Fruit fly (Drosophila melanogaster): ENCODE data around the gene HisRS.

HisRS gene

dm6 chrX:18515205-18515921 is at the start of gene HisRS, which contains the start of gene Bx (continued):
- TF ChIP-seq vfl (GFP tag; optimal IDR thresholded peaks at IDR 0.05): no peak
- peak; percentile 50 for TF ChIP-seq BEAF-32 (GFP tag; optimal IDR thresholded peaks at IDR 0.05)
- TF ChIP-seq nmo (GFP tag; optimal IDR thresholded peaks at IDR 0.05): peak; percentile 26
- no peak for TF ChIP-seq NFAT (GFP tag; IDR thresholded peaks at IDR 0.05)
- TF ChIP-seq cas (GFP tag; IDR thresholded peaks at IDR 0.05): no peak
- TF ChIP-seq CG13296 (GFP tag; optimal IDR thresholded peaks at IDR 0.05): no peak
- TF ChIP-seq chinmo (GFP tag; IDR thresholded peaks at IDR 0.05; ENCODE audit: partially characterized antibody): no peak
- TF ChIP-seq CoRest (tag; optimal IDR thresholded peaks at IDR 0.05): peak; percentile 16
- peak; percentile 21 for TF ChIP-seq B-H2 (GFP tag; optimal IDR thresholded peaks at IDR 0.05)
- no peak for TF ChIP-seq Scr (GFP tag; IDR thresholded peaks at IDR 0.05; ENCODE audit: partially characterized antibody)
- TF ChIP-seq zen2 (GFP tag; IDR thresholded peaks at IDR 0.05; ENCODE audit: partially characterized antibody): no peak
- TF ChIP-seq CG12659 (GFP tag; optimal IDR thresholded peaks at IDR 0.05): peak; percentile 63
- TF ChIP-seq CG31388 (GFP tag; optimal IDR thresholded peaks at IDR 0.05): no peak
- TF ChIP-seq MBD-R2 (GFP tag; IDR thresholded peaks at IDR 0.05): peak; percentile 80
- TF ChIP-seq CG17359 (tag; optimal IDR thresholded peaks at IDR 0.05): no peak
- TF ChIP-seq E2f2 (GFP tag; IDR thresholded peaks at IDR 0.05): peak; percentile 49
- peak; percentile 38 for TF ChIP-seq Rfx (GFP tag; IDR thresholded peaks at IDR 0.05)
- no peak for TF ChIP-seq CG13624 (GFP tag; optimal IDR thresholded peaks at IDR 0.05)
- no peak for TF ChIP-seq bigmax (GFP tag; optimal IDR thresholded peaks at IDR 0.05)
- TF ChIP-seq Deaf1 (tag; optimal IDR thresholded peaks at IDR 0.05): no peak
- no peak for TF ChIP-seq Ssrp (tag; optimal IDR thresholded peaks at IDR 0.05)
- peak; percentile 9 for TF ChIP-seq trem (tag; optimal IDR thresholded peaks at IDR 0.05)
- TF ChIP-seq Hey (tag; optimal IDR thresholded peaks at IDR 0.05): no peak
- no peak for TF ChIP-seq CG6689 (GFP tag; IDR thresholded peaks at IDR 0.05)
- TF ChIP-seq Sry-δ (GFP tag; optimal IDR thresholded peaks at IDR 0.05): peak; percentile 26
- peak; percentile 62 for TF ChIP-seq CG3847 (GFP tag; IDR thresholded peaks at IDR 0.05)
- no peak for TF ChIP-seq insv (GFP tag; optimal IDR thresholded peaks at IDR 0.05)
- TF ChIP-seq gro (GFP tag; optimal IDR thresholded peaks at IDR 0.05): peak; percentile 37
- TF ChIP-seq gcm (GFP tag; optimal IDR thresholded peaks at IDR 0.05): no peak
- TF ChIP-seq pita (GFP tag; optimal IDR thresholded peaks at IDR 0.05): peak; percentile 77
- TF ChIP-seq CG18476 (GFP tag; optimal IDR thresholded peaks at IDR 0.05): no peak
- TF ChIP-seq dm (GFP tag; optimal IDR thresholded peaks at IDR 0.05): peak; percentile 87
- TF ChIP-seq CG8765 (GFP tag; IDR thresholded peaks at IDR 0.05): no peak
- peak; percentile 29 for TF ChIP-seq pros (GFP tag; optimal IDR thresholded peaks at IDR 0.05)
- TF ChIP-seq CG15696 (tag; optimal IDR thresholded peaks at IDR 0.05): no peak
- peak; percentile 73 for TF ChIP-seq Lhr (GFP tag; optimal IDR thresholded peaks at IDR 0.05)
- TF ChIP-seq prd (optimal IDR thresholded peaks at IDR 0.05): no peak
- no peak for TF ChIP-seq prd (GFP tag; IDR thresholded peaks at IDR 0.05)
- TF ChIP-seq Taf1 (GFP tag; IDR thresholded peaks at IDR 0.05): no peak
- no peak for TF ChIP-seq klu (GFP tag; IDR thresholded peaks at IDR 0.05)
- TF ChIP-seq CG4617 (GFP tag; optimal IDR thresholded peaks at IDR 0.05; ENCODE audit: borderline replicate concordance): peak; percentile 1
- TF ChIP-seq CG43689 (GFP tag; IDR thresholded peaks at IDR 0.05): no peak
- no peak for TF ChIP-seq CG11560 (tag; IDR thresholded peaks at IDR 0.05)
- TF ChIP-seq Rx (GFP tag; IDR thresholded peaks at IDR 0.05): no peak
- TF ChIP-seq sens (GFP tag): peak; percentile 67
- TF ChIP-seq kni (GFP tag; optimal IDR thresholded peaks at IDR 0.05): no peak
- TF ChIP-seq pnt (GFP tag; optimal IDR thresholded peaks at IDR 0.05): no peak
- no peak for TF ChIP-seq fd96Cb (tag; optimal IDR thresholded peaks at IDR 0.05)
- TF ChIP-seq Fer1 (GFP tag; optimal IDR thresholded peaks at IDR 0.05): peak; percentile 24
- no peak for TF ChIP-seq CG4328 (GFP tag; optimal IDR thresholded peaks at IDR 0.05)
